Fruit fly (Drosophila melanogaster) whole organism, embryonic: Measurements from ENCODE around the gene tw.

Source experiments
- Bgb ChIP-seq: fragments of 200-800 bp; sonication (Bioruptor generic); IDR thresholded peaks from 2 replicates; pipeline ENCODE4 v1.3.6; 2022; ENCODE audit warnings: missing biosample characterization, missing genetic modification characterization; ENCODE audit not compliant: partially characterized antibody
- CG10209 ChIP-seq: fragments of 200-800 bp; sonication (Bioruptor generic); optimal IDR thresholded peaks from 3 replicates; lab custom pipeline; 2017; ENCODE audit warnings: missing biosample characterization, mild to moderate bottlenecking, missing genetic modification characterization, missing genetic modification reagents
- CG12104 ChIP-seq: fragments of 200-800 bp; sonication (Bioruptor generic); optimal IDR thresholded peaks from 3 replicates; lab custom pipeline; 2016; ENCODE audit warnings: missing biosample characterization, missing genetic modification characterization
- CG12299 ChIP-seq: fragments of 200-800 bp; sonication (Bioruptor generic); optimal IDR thresholded peaks from 2 replicates; lab custom pipeline; 2018; ENCODE audit warnings: missing biosample characterization, mild to moderate bottlenecking, missing genetic modification characterization
- CG12391 ChIP-seq: fragments of 200-800 bp; sonication (Bioruptor generic); optimal IDR thresholded peaks from 3 replicates; lab custom pipeline; 2018; ENCODE audit warnings: missing biosample characterization, mild to moderate bottlenecking, missing genetic modification characterization, moderate library complexity
- CG12942 ChIP-seq: fragments of 200-800 bp; sonication (Bioruptor generic); optimal IDR thresholded peaks from 3 replicates; lab custom pipeline; 2016; ENCODE audit warnings: missing biosample characterization, missing genetic modification characterization
- CG13894 ChIP-seq: fragments of 200-800 bp; sonication (Bioruptor generic); optimal IDR thresholded peaks from 3 replicates; lab custom pipeline; 2018; ENCODE audit warnings: missing biosample characterization, mild to moderate bottlenecking, missing genetic modification characterization, moderate library complexity
- CG1647 ChIP-seq: fragments of 200-800 bp; sonication (Bioruptor generic); optimal IDR thresholded peaks from 3 replicates; lab custom pipeline; 2016; ENCODE audit warnings: missing biosample characterization, missing genetic modification characterization
- CG17359 ChIP-seq: fragments of 200-800 bp; sonication (Bioruptor generic); optimal IDR thresholded peaks from 3 replicates; lab custom pipeline; 2018; ENCODE audit warnings: missing biosample characterization, mild to moderate bottlenecking, missing genetic modification characterization, moderate library complexity
- CG3163 ChIP-seq: fragments of 200-800 bp; sonication (Bioruptor generic); optimal IDR thresholded peaks from 3 replicates; lab custom pipeline; 2016; ENCODE audit warnings: missing biosample characterization, missing genetic modification characterization
- CG3838 ChIP-seq: fragments of 200-800 bp; sonication (Bioruptor generic); optimal IDR thresholded peaks from 3 replicates; lab custom pipeline; 2016; ENCODE audit warnings: missing biosample characterization, missing genetic modification characterization
- CG42726 ChIP-seq: fragments of 200-800 bp; sonication (Bioruptor generic); IDR thresholded peaks from 2 replicates; pipeline ENCODE4 v1.3.6; 2022; ENCODE audit warnings: missing biosample characterization, missing genetic modification characterization; ENCODE audit not compliant: partially characterized antibody
- CG4282 ChIP-seq: fragments of 200-800 bp; sonication (Bioruptor generic); optimal IDR thresholded peaks from 2 replicates; lab custom pipeline; 2016; ENCODE audit warnings: missing biosample characterization, missing genetic modification characterization
- CG4854 ChIP-seq: fragments of 200-800 bp; sonication (Bioruptor generic); optimal IDR thresholded peaks from 2 replicates; lab custom pipeline; 2016; ENCODE audit warnings: missing biosample characterization, missing genetic modification characterization, inconsistent platforms
- CG6175 ChIP-seq: fragments of 200-800 bp; sonication (Bioruptor generic); IDR thresholded peaks from 3 replicates; pipeline ENCODE4 v1.3.6; 2022; ENCODE audit warnings: missing biosample characterization, missing genetic modification characterization
- CG7357 ChIP-seq: fragments of 200-800 bp; sonication (Bioruptor generic); IDR thresholded peaks from 3 replicates; pipeline ENCODE4 v1.3.6; 2022; ENCODE audit warnings: missing biosample characterization, missing genetic modification characterization
- CG7786 ChIP-seq: fragments of 200-800 bp; sonication (Bioruptor generic); optimal IDR thresholded peaks from 2 replicates; lab custom pipeline; 2016; ENCODE audit warnings: missing biosample characterization, missing genetic modification characterization
- CG7963 ChIP-seq: fragments of 200-800 bp; sonication (Bioruptor generic); IDR thresholded peaks from 3 replicates; pipeline ENCODE4 v1.3.6; 2022; ENCODE audit warnings: missing biosample characterization, missing genetic modification characterization; ENCODE audit not compliant: partially characterized antibody
- Fer3 ChIP-seq: fragments of 200-800 bp; sonication (Bioruptor generic); optimal IDR thresholded peaks from 2 replicates; lab custom pipeline; 2018; ENCODE audit warnings: missing biosample characterization, mild to moderate bottlenecking, missing genetic modification characterization, moderate library complexity
- GATAe ChIP-seq: fragments of 200-800 bp; sonication (Bioruptor generic); conservative IDR thresholded peaks from 2 replicates; pipeline ENCODE4 v1.3.6; 2022; ENCODE audit warnings: missing biosample characterization, missing genetic modification characterization
- Gsc ChIP-seq: fragments of 200-800 bp; sonication (Bioruptor generic); IDR thresholded peaks from 2 replicates; pipeline ENCODE4 v1.3.6; 2022; ENCODE audit warnings: missing biosample characterization, missing genetic modification characterization
- MESR4 ChIP-seq: fragments of 200-800 bp; sonication (Bioruptor generic); optimal IDR thresholded peaks from 2 replicates; lab custom pipeline; 2018; ENCODE audit warnings: missing biosample characterization, mild to moderate bottlenecking, missing genetic modification characterization, moderate library complexity
- Mad ChIP-seq: fragments of 200-800 bp; sonication (Bioruptor generic); optimal IDR thresholded peaks from 2 replicates; lab custom pipeline; 2016; ENCODE audit warnings: missing biosample characterization, missing genetic modification characterization
- Max ChIP-seq: fragments of 200-800 bp; sonication (Bioruptor generic); optimal IDR thresholded peaks from 2 replicates; lab custom pipeline; 2016; ENCODE audit warnings: missing biosample characterization, mild to moderate bottlenecking, missing genetic modification characterization
- Nf-YC ChIP-seq: fragments of 200-800 bp; optimal IDR thresholded peaks from 3 replicates; lab custom pipeline; 2019; ENCODE audit warnings: missing biosample characterization, mild to moderate bottlenecking, missing genetic modification characterization, moderate library complexity
- PHDP ChIP-seq: fragments of 200-800 bp; sonication (Bioruptor generic); optimal IDR thresholded peaks from 3 replicates; lab custom pipeline; 2018; ENCODE audit warnings: missing biosample characterization, mild to moderate bottlenecking, missing genetic modification characterization, moderate library complexity
- Sin3A ChIP-seq: fragments of >200 bp; optimal IDR thresholded peaks from 2 replicates; lab custom pipeline; 2018
- Sox100B ChIP-seq: fragments of 200-800 bp; sonication (Bioruptor generic); optimal IDR thresholded peaks from 3 replicates; lab custom pipeline; 2018; ENCODE audit warnings: missing biosample characterization, mild to moderate bottlenecking, missing genetic modification characterization
- ac ChIP-seq: fragments of 200-800 bp; sonication (Bioruptor generic); optimal IDR thresholded peaks from 3 replicates; lab custom pipeline; 2017; ENCODE audit warnings: missing biosample characterization, mild to moderate bottlenecking, missing genetic modification characterization
- amos ChIP-seq: fragments of 200-800 bp; sonication (Bioruptor generic); IDR thresholded peaks from 2 replicates; pipeline ENCODE4 v1.3.6; 2022; ENCODE audit warnings: missing biosample characterization, missing genetic modification characterization; ENCODE audit not compliant: partially characterized antibody
- cas ChIP-seq: fragments of 200-800 bp; sonication (Bioruptor generic); IDR thresholded peaks from 2 replicates; pipeline ENCODE4 v1.3.6; 2022; ENCODE audit warnings: missing biosample characterization, missing genetic modification characterization
- chinmo ChIP-seq: fragments of 200-800 bp; sonication (Bioruptor generic); IDR thresholded peaks from 4 replicates; pipeline ENCODE4 v1.3.6; 2022; ENCODE audit warnings: missing biosample characterization, missing genetic modification characterization; ENCODE audit not compliant: partially characterized antibody
- ci ChIP-seq: fragments of 200-800 bp; sonication (Bioruptor generic); IDR thresholded peaks from 3 replicates; pipeline ENCODE4 v1.3.6; 2022; ENCODE audit warnings: missing biosample characterization, missing genetic modification characterization
- corto ChIP-seq: fragments of 200-800 bp; sonication (Bioruptor generic); optimal IDR thresholded peaks from 2 replicates; lab custom pipeline; 2016; ENCODE audit warnings: missing biosample characterization, mild to moderate bottlenecking, missing genetic modification characterization, moderate library complexity
- cwo ChIP-seq: fragments of 200-800 bp; sonication (Bioruptor generic); optimal IDR thresholded peaks from 3 replicates; lab custom pipeline; 2017; ENCODE audit warnings: missing biosample characterization, missing genetic modification characterization, mild to moderate bottlenecking, moderate library complexity, missing genetic modification reagents
- ftz-f1 ChIP-seq: fragments of 200-800 bp; sonication (Bioruptor generic); optimal IDR thresholded peaks from 2 replicates; lab custom pipeline; 2016; ENCODE audit warnings: missing biosample characterization, missing genetic modification characterization
- grn ChIP-seq: fragments of 200-800 bp; sonication (Bioruptor generic); optimal IDR thresholded peaks from 3 replicates; lab custom pipeline; 2017; ENCODE audit warnings: missing biosample characterization, missing genetic modification characterization
- knrl ChIP-seq: fragments of 200-800 bp; sonication (Bioruptor generic); IDR thresholded peaks from 3 replicates; pipeline ENCODE4 v1.3.6; 2022; ENCODE audit warnings: missing biosample characterization, missing genetic modification characterization; ENCODE audit not compliant: partially characterized antibody
- lov ChIP-seq, 2 experiments: fragments of 200-800 bp in 1 of 2; fragments of >200 bp in 1 of 2; sonication (Bioruptor generic) in 1 of 2; IDR thresholded peaks in 1 of 2; optimal IDR thresholded peaks in 1 of 2; 2 replicates in 1 of 2; 3 replicates in 1 of 2; pipeline versions ENCODE4 v1.3.6 to Lab custom; 2017 to 2022; ENCODE audit warnings: missing biosample characterization in 1 of 2, missing genetic modification characterization in 1 of 2
- onecut ChIP-seq: fragments of 200-800 bp; sonication (Bioruptor generic); IDR thresholded peaks from 2 replicates; pipeline ENCODE4 v1.3.6; 2022; ENCODE audit warnings: missing biosample characterization, missing genetic modification characterization
- org-1 ChIP-seq: fragments of 200-800 bp; sonication (Bioruptor generic); optimal IDR thresholded peaks from 2 replicates; lab custom pipeline; 2017; ENCODE audit warnings: missing biosample characterization, missing genetic modification characterization
- phol ChIP-seq: fragments of 200-800 bp; sonication (Bioruptor generic); optimal IDR thresholded peaks from 3 replicates; lab custom pipeline; 2018; ENCODE audit warnings: missing biosample characterization, mild to moderate bottlenecking, missing genetic modification characterization, moderate library complexity
- pros ChIP-seq: fragments of 200-800 bp; sonication (Bioruptor generic); optimal IDR thresholded peaks from 3 replicates; lab custom pipeline; 2019; ENCODE audit warnings: missing biosample characterization, mild to moderate bottlenecking, missing genetic modification characterization, moderate library complexity
- run ChIP-seq: fragments of 200-800 bp; sonication (Bioruptor generic); optimal IDR thresholded peaks from 3 replicates; lab custom pipeline; 2018; ENCODE audit warnings: missing biosample characterization, mild to moderate bottlenecking, missing genetic modification characterization
- slp2 ChIP-seq: fragments of 200-800 bp; sonication (Bioruptor generic); optimal IDR thresholded peaks from 2 replicates; lab custom pipeline; 2016; ENCODE audit warnings: missing biosample characterization, missing genetic modification characterization
- sug ChIP-seq: fragments of 200-800 bp; optimal IDR thresholded peaks from 2 replicates; lab custom pipeline; 2019; ENCODE audit warnings: missing biosample characterization, mild to moderate bottlenecking, missing genetic modification characterization, moderate library complexity
- tap ChIP-seq: fragments of 200-800 bp; optimal IDR thresholded peaks from 3 replicates; lab custom pipeline; 2019; ENCODE audit warnings: missing biosample characterization, mild to moderate bottlenecking, missing genetic modification characterization, moderate library complexity
- twi ChIP-seq: fragments of 200-800 bp; optimal IDR thresholded peaks from 2 replicates; lab custom pipeline; 2019; ENCODE audit warnings: missing biosample characterization, mild to moderate bottlenecking, missing genetic modification characterization, moderate library complexity

tw gene

DNA sequence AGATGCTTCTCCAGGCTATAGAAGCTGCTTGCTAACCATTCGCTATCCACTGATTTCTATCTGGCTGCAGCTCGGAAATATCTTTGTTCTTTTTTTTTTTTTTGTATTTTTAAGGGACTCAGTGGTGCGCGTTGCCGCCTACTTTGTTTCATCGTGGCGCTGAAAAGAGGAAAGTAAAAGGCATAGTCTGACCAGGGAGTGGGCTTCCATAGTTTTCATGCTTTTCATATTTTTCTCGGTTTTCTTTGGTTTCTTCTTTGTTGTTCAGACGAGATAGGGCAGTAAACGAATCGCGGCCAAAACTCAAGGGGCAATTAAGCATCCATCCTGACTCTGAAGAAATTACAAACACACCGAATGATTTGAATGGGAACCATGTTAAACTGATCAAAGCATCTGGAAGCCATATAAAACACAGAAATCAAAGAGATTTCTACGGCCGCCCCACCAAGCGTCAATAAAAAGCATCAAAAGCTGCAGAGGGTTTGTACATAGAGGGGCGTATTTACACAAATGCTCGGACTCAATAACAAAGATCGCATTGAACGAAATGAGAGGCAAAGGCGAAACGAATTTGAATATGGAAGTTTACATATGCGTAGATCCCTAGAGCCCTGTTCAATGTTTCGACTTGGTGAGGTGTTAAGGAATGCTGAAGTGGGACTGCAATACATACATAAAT, 12.1 kb upstream of the tw start (continued):
- TF ChIP-seq ac (no peak), MESR4 (GFP tag; lab: Kevin White, UChicago) (no peak), amos (GFP tag; lab: Robert Waterston, UW) (no peak), CG12942 (GFP tag; lab: Kevin White, UChicago) (no peak), Bgb (GFP tag; lab: Robert Waterston, UW) (no peak), lov (optimal IDR thresholded peaks at IDR 0.05; lab: Kevin White, UChicago) (no peak), lov (GFP tag; IDR thresholded peaks at IDR 0.05; lab: Robert Waterston, UW) (no peak), run (no peak), twi (peak; percentile 72)
- TF ChIP-seq, all 482 proteins: peak for 35

- TF ChIP-seq CG1647 (GFP tag; lab: Kevin White, UChicago) (no peak), CG13894 (tag; lab: Kevin White, UChicago) (no peak), CG4282 (GFP tag; lab: Kevin White, UChicago) (no peak), sug (tag; lab: Kevin White, UChicago) (peak; percentile 27), cwo (GFP tag; lab: Kevin White, UChicago) (no peak), slp2 (no peak), CG4854 (no peak), Fer3 (no peak), ftz-f1 (GFP tag; lab: Kevin White, UChicago) (no peak), Gsc (GFP tag; lab: Robert Waterston, UW) (no peak), CG7357 (GFP tag; lab: Robert Waterston, UW) (no peak), chinmo (GFP tag; lab: Robert Waterston, UW) (0 out of 4 replicates have a peak, but pooled peaks have one; percentile 39), tap (tag; lab: Kevin White, UChicago) (no peak), CG12299 (no peak), GATAe (0 out of 2 replicates have a peak, but pooled peaks have one; percentile 30), cas (no peak), onecut (GFP tag; lab: Robert Waterston, UW) (no peak), knrl (GFP tag; lab: Robert Waterston, UW) (no peak), pros (GFP tag; lab: Kevin White, UChicago) (peak; percentile 26), grn (GFP tag; lab: Kevin White, UChicago) (peak; percentile 68), Max (GFP tag; lab: Kevin White, UChicago) (no peak), org-1 (GFP tag; lab: Kevin White, UChicago) (no peak), CG42726 (GFP tag; lab: Robert Waterston, UW) (no peak), corto (no peak), CG3838 (GFP tag; lab: Kevin White, UChicago) (no peak), Nf-YC (no peak), ci (0 out of 3 replicates have a peak, but pooled peaks have one; percentile 14), CG10209 (no peak), CG12391 (tag; lab: Kevin White, UChicago) (no peak), CG6175 (GFP tag; lab: Robert Waterston, UW) (no peak), CG12104 (GFP tag; lab: Kevin White, UChicago) (no peak), CG7786 (GFP tag; lab: Kevin White, UChicago) (no peak), CG3163 (GFP tag; lab: Kevin White, UChicago) (no peak), Sox100B (no peak), phol (tag; lab: Kevin White, UChicago) (no peak), PHDP (tag; lab: Kevin White, UChicago) (no peak), Sin3A (no peak), CG17359 (tag; lab: Kevin White, UChicago) (no peak), CG7963 (no peak), Mad (GFP tag; lab: Kevin White, UChicago) (no peak)
These were observed 10.3 kb upstream of the tw start for dm6 chrX:774160-774700.
